Worm (Caenorhabditis elegans): ENCODE measurements around the gene cyp-14A2.

Gene cyp-14A2

ce11 chrX:13288715-13289114 is 19.2 kb upstream of the cyp-14A2 start, which contains the start of gene R04D3.4:
R04D3.4 (minus strand) TSS chrX:13288815.
- no peak for TF ChIP-seq ets-7 (tag; optimal IDR thresholded peaks at IDR 0.05)
- TF ChIP-seq flt-1 (GFP tag; IDR thresholded peaks at IDR 0.05), result no peak
- TF ChIP-seq tbx-37 (GFP tag; conservative IDR thresholded peaks at IDR 0.05), result no peak
- TF ChIP-seq ceh-36 (tag; optimal IDR thresholded peaks at IDR 0.05), result no peak
- no peak for TF ChIP-seq tbx-11 (GFP tag; IDR thresholded peaks at IDR 0.05)
- no peak for TF ChIP-seq hmg-4 (GFP tag; optimal IDR thresholded peaks at IDR 0.05)
- TF ChIP-seq hmbx-1 (tag; optimal IDR thresholded peaks at IDR 0.05), result no peak
- TF ChIP-seq tra-4 (tag; optimal IDR thresholded peaks at IDR 0.05), result no peak
- no peak for TF ChIP-seq hnd-1 (tag; optimal IDR thresholded peaks at IDR 0.05)
- TF ChIP-seq pes-1 (GFP tag; IDR thresholded peaks at IDR 0.05), result no peak
- TF ChIP-seq sea-1 (GFP tag; conservative IDR thresholded peaks at IDR 0.05), result no peak
- no peak for TF ChIP-seq aly-1 (tag; optimal IDR thresholded peaks at IDR 0.05)
- TF ChIP-seq ama-1 (optimal IDR thresholded peaks at IDR 0.05), result no peak
- no peak for TF ChIP-seq B0310.2 (tag; optimal IDR thresholded peaks at IDR 0.05)
- no peak for TF ChIP-seq scrt-1 (GFP tag; IDR thresholded peaks at IDR 0.05)
- no peak for TF ChIP-seq F13C5.2 (tag; optimal IDR thresholded peaks at IDR 0.05)
- TF ChIP-seq ceh-13 (GFP tag; optimal IDR thresholded peaks at IDR 0.05), result no peak

ce11 chrX:13286533-13286932 is 17.0 kb upstream of the cyp-14A2 start, which contains the start of gene R04D3.2:
R04D3.2 (minus strand) TSS chrX:13286633.
- TF ChIP-seq scrt-1 (GFP tag; IDR thresholded peaks at IDR 0.05) (no peak), ama-1 (optimal IDR thresholded peaks at IDR 0.05) (no peak), pes-1 (GFP tag; IDR thresholded peaks at IDR 0.05) (no peak), hnd-1 (tag; optimal IDR thresholded peaks at IDR 0.05) (no peak), hmbx-1 (tag; optimal IDR thresholded peaks at IDR 0.05) (no peak), tbx-11 (GFP tag; IDR thresholded peaks at IDR 0.05) (no peak), ceh-13 (GFP tag; optimal IDR thresholded peaks at IDR 0.05) (no peak), tbx-37 (GFP tag; conservative IDR thresholded peaks at IDR 0.05) (no peak), ceh-36 (tag; optimal IDR thresholded peaks at IDR 0.05) (no peak), aly-1 (tag; optimal IDR thresholded peaks at IDR 0.05) (no peak), ets-7 (tag; optimal IDR thresholded peaks at IDR 0.05) (no peak), tra-4 (tag; optimal IDR thresholded peaks at IDR 0.05) (no peak), flt-1 (GFP tag; IDR thresholded peaks at IDR 0.05) (no peak)

ce11 chrX:13284618-13285017 is 15.1 kb upstream of the cyp-14A2 start:
- TF ChIP-seq tbx-37 (GFP tag; conservative IDR thresholded peaks at IDR 0.05), result no peak
- no peak for TF ChIP-seq pes-1 (GFP tag; IDR thresholded peaks at IDR 0.05)
- TF ChIP-seq ceh-36 (tag; optimal IDR thresholded peaks at IDR 0.05), result no peak
- TF ChIP-seq flt-1 (GFP tag; IDR thresholded peaks at IDR 0.05), result no peak
- no peak for TF ChIP-seq ets-7 (tag; optimal IDR thresholded peaks at IDR 0.05)

- TF ChIP-seq B0310.2 (tag; optimal IDR thresholded peaks at IDR 0.05) (no peak), tbx-37 (GFP tag; conservative IDR thresholded peaks at IDR 0.05) (no peak), sea-1 (GFP tag; conservative IDR thresholded peaks at IDR 0.05) (no peak), hnd-1 (tag; optimal IDR thresholded peaks at IDR 0.05) (no peak), ceh-36 (tag; optimal IDR thresholded peaks at IDR 0.05) (no peak)
These were observed 14.6 kb upstream of the cyp-14A2 start, which contains the start of gene cyp-14A4 for ce11 chrX:13284091-13284490. cyp-14A4 (minus strand) TSS chrX:13284197.

- no peak for TF ChIP-seq hnd-1 (tag; optimal IDR thresholded peaks at IDR 0.05)
- no peak for TF ChIP-seq hmg-4 (GFP tag; optimal IDR thresholded peaks at IDR 0.05)
- no peak for TF ChIP-seq tbx-37 (GFP tag; conservative IDR thresholded peaks at IDR 0.05)
- no peak for TF ChIP-seq tbx-11 (GFP tag; IDR thresholded peaks at IDR 0.05)
- no peak for TF ChIP-seq B0310.2 (tag; optimal IDR thresholded peaks at IDR 0.05)
- no peak for TF ChIP-seq ama-1 (optimal IDR thresholded peaks at IDR 0.05)
- no peak for TF ChIP-seq F13C5.2 (tag; optimal IDR thresholded peaks at IDR 0.05)
- TF ChIP-seq scrt-1 (GFP tag; IDR thresholded peaks at IDR 0.05), result no peak
- no peak for TF ChIP-seq ceh-36 (tag; optimal IDR thresholded peaks at IDR 0.05)
- no peak for TF ChIP-seq ets-7 (tag; optimal IDR thresholded peaks at IDR 0.05)
- TF ChIP-seq ceh-13 (GFP tag; optimal IDR thresholded peaks at IDR 0.05), result no peak
- no peak for TF ChIP-seq pes-1 (GFP tag; IDR thresholded peaks at IDR 0.05)
- no peak for TF ChIP-seq aly-1 (tag; optimal IDR thresholded peaks at IDR 0.05)
- no peak for TF ChIP-seq hmbx-1 (tag; optimal IDR thresholded peaks at IDR 0.05)
- TF ChIP-seq tra-4 (tag; optimal IDR thresholded peaks at IDR 0.05), result no peak
- TF ChIP-seq flt-1 (GFP tag; IDR thresholded peaks at IDR 0.05), result no peak
These were observed 14.0 kb upstream of the cyp-14A2 start for ce11 chrX:13283462-13283861.

- no peak for TF ChIP-seq ceh-13 (GFP tag; optimal IDR thresholded peaks at IDR 0.05)
- no peak for TF ChIP-seq sea-1 (GFP tag; conservative IDR thresholded peaks at IDR 0.05)
- no peak for TF ChIP-seq tra-4 (tag; optimal IDR thresholded peaks at IDR 0.05)
- no peak for TF ChIP-seq tbx-37 (GFP tag; conservative IDR thresholded peaks at IDR 0.05)
- no peak for TF ChIP-seq scrt-1 (GFP tag; IDR thresholded peaks at IDR 0.05)
- no peak for TF ChIP-seq hmbx-1 (tag; optimal IDR thresholded peaks at IDR 0.05)
- TF ChIP-seq B0310.2 (tag; optimal IDR thresholded peaks at IDR 0.05), result no peak
- TF ChIP-seq hnd-1 (tag; optimal IDR thresholded peaks at IDR 0.05), result no peak
- TF ChIP-seq pes-1 (GFP tag; IDR thresholded peaks at IDR 0.05), result no peak
- TF ChIP-seq F13C5.2 (tag; optimal IDR thresholded peaks at IDR 0.05), result no peak
- no peak for TF ChIP-seq aly-1 (tag; optimal IDR thresholded peaks at IDR 0.05)
- TF ChIP-seq ama-1 (optimal IDR thresholded peaks at IDR 0.05), result no peak
- TF ChIP-seq ceh-36 (tag; optimal IDR thresholded peaks at IDR 0.05), result no peak
- TF ChIP-seq tbx-11 (GFP tag; IDR thresholded peaks at IDR 0.05), result no peak
These were observed 9.4 kb upstream of the cyp-14A2 start, which contains the start of gene phf-33 for ce11 chrX:13278876-13279275. phf-33 (minus strand) TSS chrX:13278976.

ce11 chrX:13274102-13274501 is 4.6 kb upstream of the cyp-14A2 start, which contains the start of gene cyp-14A3:
cyp-14A3 (minus strand) TSS chrX:13274202.
- TF ChIP-seq F13C5.2 (tag; optimal IDR thresholded peaks at IDR 0.05) (no peak), pes-1 (GFP tag; IDR thresholded peaks at IDR 0.05) (no peak), ama-1 (optimal IDR thresholded peaks at IDR 0.05) (no peak), hmbx-1 (tag; optimal IDR thresholded peaks at IDR 0.05) (no peak), ceh-36 (tag; optimal IDR thresholded peaks at IDR 0.05) (no peak), aly-1 (tag; optimal IDR thresholded peaks at IDR 0.05) (no peak), ets-7 (tag; optimal IDR thresholded peaks at IDR 0.05) (no peak), scrt-1 (GFP tag; IDR thresholded peaks at IDR 0.05) (no peak), tbx-11 (GFP tag; IDR thresholded peaks at IDR 0.05) (no peak), ceh-13 (GFP tag; optimal IDR thresholded peaks at IDR 0.05) (no peak), tbx-37 (GFP tag; conservative IDR thresholded peaks at IDR 0.05) (no peak)

Measured in whole organism, early embryonic.